Worm (Caenorhabditis elegans): ENCODE results near the gene ent-5.
A peak's percentile ranks its signal among the peaks of the same experiment; 100 is the strongest.
"Not testable (repeated sequence)": the region's sequence is repeated elsewhere in the genome, so short reads cannot be mapped to it uniquely, and the experiment has no call there.

The ent-5 gene

DNA sequence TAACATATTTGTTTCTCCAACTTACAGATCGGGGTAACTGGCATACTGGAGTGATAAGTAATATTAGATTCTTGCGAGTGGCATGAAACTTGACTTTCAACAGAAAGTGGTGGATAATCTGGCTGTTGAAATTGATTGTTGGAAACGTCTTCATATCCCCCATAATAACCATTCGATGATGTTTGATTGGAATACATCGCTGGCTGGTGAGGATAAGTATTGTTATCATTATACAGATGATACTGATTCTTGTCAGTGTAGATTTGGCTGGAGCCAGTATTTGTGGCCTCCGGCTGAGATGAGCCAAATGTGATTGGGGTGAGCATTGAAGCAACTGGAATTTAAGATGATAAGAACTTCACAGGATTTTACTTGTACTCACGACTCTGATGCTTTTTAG is 34.0 kb downstream of the ent-5 start:
- TF ChIP-seq nhr-77 (tag; optimal IDR thresholded peaks at IDR 0.05) (no peak), aha-1 (tag; optimal IDR thresholded peaks at IDR 0.05) (no peak), fkh-8 (tag; optimal IDR thresholded peaks at IDR 0.05) (no peak)

DNA sequence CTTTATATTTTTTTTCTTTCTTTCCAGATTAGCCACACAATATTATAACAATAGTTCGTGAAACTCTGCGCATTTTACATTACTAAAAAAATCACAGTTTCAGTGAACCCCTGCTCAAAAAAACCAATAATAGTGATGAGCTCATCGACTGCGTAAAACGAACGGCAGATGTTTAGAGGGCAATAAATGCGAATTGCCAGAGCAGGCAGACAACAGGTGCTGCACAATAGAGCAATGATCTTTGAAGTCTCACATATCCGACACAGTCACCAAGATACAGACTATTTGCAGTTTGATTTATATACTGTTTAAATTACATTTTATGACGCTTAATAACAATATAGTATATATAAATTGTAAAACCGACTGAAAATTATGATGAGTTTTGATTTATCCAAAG is 39.4 kb downstream of the ent-5 start:
- no peak for TF ChIP-seq irx-1 (tag; optimal IDR thresholded peaks at IDR 0.05)
- no peak for TF ChIP-seq xbp-1 (tag; optimal IDR thresholded peaks at IDR 0.05)
- no peak for TF ChIP-seq lin-39 (tag; optimal IDR thresholded peaks at IDR 0.05)
- TF ChIP-seq unc-86 (tag; optimal IDR thresholded peaks at IDR 0.05), result no peak
- TF ChIP-seq alr-1 (tag; optimal IDR thresholded peaks at IDR 0.05; ENCODE audit: borderline replicate concordance), result no peak
- no peak for TF ChIP-seq ceh-63 (GFP tag; optimal IDR thresholded peaks at IDR 0.05)
- no peak for TF ChIP-seq fkh-10 (GFP tag; optimal IDR thresholded peaks at IDR 0.05)
- TF ChIP-seq unc-62 (GFP tag; optimal IDR thresholded peaks at IDR 0.05), result no peak
- no peak for TF ChIP-seq isw-1 (GFP tag; IDR thresholded peaks at IDR 0.05)
- no peak for TF ChIP-seq ces-1 (GFP tag; optimal IDR thresholded peaks at IDR 0.05)
- no peak for TF ChIP-seq mab-9 (GFP tag; IDR thresholded peaks at IDR 0.05)
- TF ChIP-seq lin-15B (tag; optimal IDR thresholded peaks at IDR 0.05), result no peak
- no peak for TF ChIP-seq nhr-71 (tag; optimal IDR thresholded peaks at IDR 0.05)
- no peak for TF ChIP-seq snpc-4 (tag; optimal IDR thresholded peaks at IDR 0.05)
- no peak for TF ChIP-seq Y116A8C.19 (tag; optimal IDR thresholded peaks at IDR 0.05; ENCODE audit: borderline replicate concordance)

DNA sequence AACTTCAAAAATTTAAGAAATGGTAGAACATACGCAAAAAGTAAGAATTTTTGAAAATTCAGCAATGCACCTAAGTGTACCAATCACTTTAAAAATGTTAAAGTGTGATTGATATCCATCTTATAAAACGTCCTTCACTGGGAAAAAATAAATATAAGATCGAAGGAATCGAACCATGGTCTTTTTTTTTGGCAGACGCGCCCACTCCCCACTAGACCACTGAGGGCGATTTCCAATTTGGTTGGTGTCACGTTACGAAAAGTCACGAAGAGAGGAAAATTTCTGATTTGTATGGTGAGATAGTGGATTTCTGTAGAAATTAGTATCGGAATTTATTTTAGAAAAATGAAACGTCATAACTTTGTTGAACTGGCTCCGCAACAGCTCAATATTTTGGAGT is 41.7 kb downstream of the ent-5 start:
- TF ChIP-seq unc-30 (tag; optimal IDR thresholded peaks at IDR 0.05), result no peak
- no peak for TF ChIP-seq dsc-1 (tag; optimal IDR thresholded peaks at IDR 0.05)
- no peak for TF ChIP-seq C16A3.4 (tag; optimal IDR thresholded peaks at IDR 0.05)
- no peak for TF ChIP-seq hlh-4 (tag; optimal IDR thresholded peaks at IDR 0.05)
- TF ChIP-seq ceh-88 (GFP tag; IDR thresholded peaks at IDR 0.05), result no peak
- no peak for TF ChIP-seq pax-3 (tag; optimal IDR thresholded peaks at IDR 0.05)
- TF ChIP-seq F16B12.6 (tag; optimal IDR thresholded peaks at IDR 0.05), result no peak
- no peak for TF ChIP-seq nhr-12 (tag; optimal IDR thresholded peaks at IDR 0.05)
- TF ChIP-seq elt-2 (tag; optimal IDR thresholded peaks at IDR 0.05), result no peak
- TF ChIP-seq unc-62 (GFP tag; optimal IDR thresholded peaks at IDR 0.05), result no peak
- TF ChIP-seq ceh-8 (GFP tag; optimal IDR thresholded peaks at IDR 0.05), result no peak
- no peak for TF ChIP-seq xbp-1 (tag; optimal IDR thresholded peaks at IDR 0.05)
- TF ChIP-seq pqm-1 (tag; optimal IDR thresholded peaks at IDR 0.05), result no peak
- no peak for TF ChIP-seq efl-3 (GFP tag; optimal IDR thresholded peaks at IDR 0.05)
- no peak for TF ChIP-seq snpc-4 (tag; optimal IDR thresholded peaks at IDR 0.05)

DNA sequence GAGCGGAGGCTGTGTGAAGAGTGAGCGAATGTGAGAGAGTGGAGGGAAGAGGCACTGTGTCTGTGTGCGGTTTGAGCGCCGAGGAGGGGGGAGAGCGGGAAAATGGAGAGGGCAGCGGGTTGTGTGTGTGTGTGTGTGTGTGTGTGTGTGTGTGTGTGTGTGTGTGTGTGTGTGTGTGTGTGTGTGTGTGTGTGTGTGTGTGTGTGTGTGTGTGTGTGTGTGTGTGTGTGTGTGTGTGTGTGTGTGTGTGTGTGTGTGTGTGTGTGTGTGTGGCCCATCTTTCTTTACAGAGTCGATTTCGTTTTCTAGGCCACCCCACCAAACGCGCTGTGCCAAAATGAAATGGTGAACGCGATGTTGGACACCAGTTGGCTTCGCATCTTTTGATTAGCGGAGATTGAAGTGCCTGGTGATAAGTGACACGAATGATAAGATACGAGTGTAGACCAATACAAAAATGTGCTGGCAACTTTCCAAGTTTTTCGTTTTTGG is 42.6 kb downstream of the ent-5 start:
- TF ChIP-seq mab-9 (GFP tag; IDR thresholded peaks at IDR 0.05), result peak; percentile 93
- peak; percentile 14 for TF ChIP-seq vab-15 (tag; optimal IDR thresholded peaks at IDR 0.05)
- peak; percentile 33 for TF ChIP-seq jun-1 (tag; optimal IDR thresholded peaks at IDR 0.05)
- peak; percentile 34 for TF ChIP-seq blmp-1 (tag; optimal IDR thresholded peaks at IDR 0.05)
- peak; percentile 66 for TF ChIP-seq ztf-4 (tag; optimal IDR thresholded peaks at IDR 0.05)
- TF ChIP-seq ceh-8 (GFP tag; optimal IDR thresholded peaks at IDR 0.05), result peak; percentile 93
- peak; percentile 88 for TF ChIP-seq rnt-1 (tag; optimal IDR thresholded peaks at IDR 0.05)
- peak; percentile 26 for TF ChIP-seq tbx-2 (tag; optimal IDR thresholded peaks at IDR 0.05)
- peak; percentile 79 for TF ChIP-seq unc-86 (tag; optimal IDR thresholded peaks at IDR 0.05)
- TF ChIP-seq fkh-8 (tag; optimal IDR thresholded peaks at IDR 0.05), result peak; percentile 92
- TF ChIP-seq xbp-1 (tag; optimal IDR thresholded peaks at IDR 0.05), result peak; percentile 74
- peak; percentile 6 for TF ChIP-seq egl-13 (tag; optimal IDR thresholded peaks at IDR 0.05)
- peak in 1 of 2 experiments; percentile 22 for TF ChIP-seq mdl-1 (tag; optimal IDR thresholded peaks at IDR 0.05)
- peak in 5 of 6 experiments; percentile 13 to 76 (median 54) for TF ChIP-seq elt-3 (tag; optimal IDR thresholded peaks at IDR 0.05)
- peak; percentile 45 for TF ChIP-seq dsc-1 (tag; optimal IDR thresholded peaks at IDR 0.05)
- TF ChIP-seq pax-3 (tag; optimal IDR thresholded peaks at IDR 0.05), result peak; percentile 93
- peak; percentile 36 for TF ChIP-seq nhr-20 (tag; optimal IDR thresholded peaks at IDR 0.05)
- TF ChIP-seq efl-3 (GFP tag; optimal IDR thresholded peaks at IDR 0.05), result peak; percentile 71
- peak in 1 of 2 experiments; percentile 75 for TF ChIP-seq ztf-11 (tag; optimal IDR thresholded peaks at IDR 0.05)
- peak; percentile 51; the same call in 1 of the 2 replicates for TF ChIP-seq unc-98 (GFP tag; IDR thresholded peaks at IDR 0.05)
- peak; percentile 88 for TF ChIP-seq grh-1 (GFP tag; IDR thresholded peaks at IDR 0.05)
- not testable (repeated sequence) for TF ChIP-seq efl-1 (optimal IDR thresholded peaks at IDR 0.05)
- TF ChIP-seq efl-1 (GFP tag; optimal IDR thresholded peaks at IDR 0.05 in 1 of 2), result peak in 1 of 2 experiments; percentile 80
- TF ChIP-seq lin-35 (GFP tag; optimal IDR thresholded peaks at IDR 0.05), result peak; percentile 9 to 55
- TF ChIP-seq snu-23 (GFP tag; optimal IDR thresholded peaks at IDR 0.05), result peak; percentile 58
